Fruit fly (Drosophila melanogaster) whole organism, prepupa: ENCODE measurements around the gene Ptpmeg2.

ENCODE experiments used
- Blimp-1 ChIP-seq: fragments of 200-800 bp; sonication (Bioruptor generic); optimal IDR thresholded peaks from 3 replicates; lab custom pipeline; 2017; ENCODE audit warnings: missing biosample characterization, missing genetic modification characterization, mild to moderate bottlenecking, moderate library complexity, missing genetic modification reagents
- CG11762 ChIP-seq: fragments of 200-800 bp; sonication (Bioruptor generic); optimal IDR thresholded peaks from 3 replicates; lab custom pipeline; 2016; ENCODE audit warnings: missing biosample characterization, missing genetic modification characterization; ENCODE audit not compliant: insufficient read depth
- CG11902 ChIP-seq: fragments of 200-800 bp; sonication (Bioruptor generic); optimal IDR thresholded peaks from 3 replicates; lab custom pipeline; 2016; ENCODE audit warnings: missing biosample characterization, missing genetic modification characterization
- CG1621 ChIP-seq: fragments of 200-800 bp; sonication (Bioruptor generic); optimal IDR thresholded peaks from 3 replicates; lab custom pipeline; 2018; ENCODE audit warnings: missing biosample characterization, mild to moderate bottlenecking, missing genetic modification characterization
- CG3032 ChIP-seq: fragments of 200-800 bp; optimal IDR thresholded peaks from 2 replicates; lab custom pipeline; 2019; ENCODE audit warnings: missing biosample characterization, mild to moderate bottlenecking, missing genetic modification characterization, moderate library complexity
- CG31627 ChIP-seq: fragments of 200-800 bp; sonication (Bioruptor generic); optimal IDR thresholded peaks from 3 replicates; lab custom pipeline; 2016; ENCODE audit warnings: missing biosample characterization, missing genetic modification characterization
- CG32006 ChIP-seq: fragments of 200-800 bp; sonication (Bioruptor generic); optimal IDR thresholded peaks from 3 replicates; lab custom pipeline; 2017; ENCODE audit warnings: missing biosample characterization, mild to moderate bottlenecking, missing genetic modification characterization
- CG3919 ChIP-seq: fragments of 200-800 bp; sonication (Bioruptor generic); optimal IDR thresholded peaks from 3 replicates; lab custom pipeline; 2016; ENCODE audit warnings: missing biosample characterization, missing genetic modification characterization
- CG6163 ChIP-seq: fragments of 200-800 bp; sonication (Bioruptor generic); IDR thresholded peaks from 3 replicates; pipeline ENCODE4 v1.3.6; 2022; ENCODE audit warnings: missing biosample characterization, missing genetic modification characterization
- CG7368 ChIP-seq: fragments of 200-800 bp; sonication (Bioruptor generic); optimal IDR thresholded peaks from 3 replicates; lab custom pipeline; 2016; ENCODE audit warnings: missing biosample characterization, missing genetic modification characterization
- CG8119 ChIP-seq: fragments of 200-800 bp; sonication (Bioruptor generic); IDR thresholded peaks from 3 replicates; pipeline ENCODE4 v1.3.6; 2022; ENCODE audit warnings: missing biosample characterization, missing genetic modification characterization
- CG8319 ChIP-seq: fragments of 200-800 bp; sonication (Bioruptor generic); optimal IDR thresholded peaks from 3 replicates; lab custom pipeline; 2016; ENCODE audit warnings: missing biosample characterization, missing genetic modification characterization
- CG9139 ChIP-seq: fragments of 200-800 bp; sonication (Bioruptor generic); optimal IDR thresholded peaks from 3 replicates; lab custom pipeline; 2017; ENCODE audit warnings: missing biosample characterization, mild to moderate bottlenecking, missing genetic modification characterization
- Eip75B ChIP-seq: fragments of 200-800 bp; sonication (Bioruptor generic); optimal IDR thresholded peaks from 3 replicates; lab custom pipeline; 2016; ENCODE audit warnings: missing biosample characterization, missing genetic modification characterization
- Eip78C ChIP-seq: fragments of 200-800 bp; sonication (Bioruptor generic); peaks from one replicate; lab custom pipeline; 2016; ENCODE audit warnings: missing biosample characterization, missing genetic modification characterization
- Eip93F ChIP-seq: fragments of 200-800 bp; sonication (Bioruptor generic); optimal IDR thresholded peaks from 2 replicates; lab custom pipeline; 2016; ENCODE audit warnings: missing biosample characterization, mild to moderate bottlenecking, missing genetic modification characterization
- Ets21C ChIP-seq: fragments of 200-800 bp; sonication (Bioruptor generic); optimal IDR thresholded peaks from 3 replicates; lab custom pipeline; 2016; ENCODE audit warnings: missing biosample characterization, missing genetic modification characterization
- Ets96B ChIP-seq: fragments of 200-800 bp; optimal IDR thresholded peaks from 2 replicates; lab custom pipeline; 2019; ENCODE audit warnings: missing biosample characterization, mild to moderate bottlenecking, missing genetic modification characterization, moderate library complexity
- Gug ChIP-seq: fragments of 200-800 bp; sonication (Bioruptor generic); IDR thresholded peaks from 2 replicates; pipeline ENCODE4 v1.3.6; 2022; ENCODE audit warnings: missing biosample characterization, missing genetic modification characterization
- Hr39 ChIP-seq: fragments of 200-800 bp; sonication (Bioruptor generic); optimal IDR thresholded peaks from 2 replicates; lab custom pipeline; 2016; ENCODE audit warnings: missing biosample characterization, missing genetic modification characterization
- Lpt ChIP-seq: fragments of 200-800 bp; sonication (Bioruptor generic); optimal IDR thresholded peaks from 3 replicates; lab custom pipeline; 2016; ENCODE audit warnings: missing biosample characterization, missing genetic modification characterization
- Met ChIP-seq: fragments of 200-800 bp; sonication (Bioruptor generic); optimal IDR thresholded peaks from 3 replicates; lab custom pipeline; 2016; ENCODE audit warnings: missing biosample characterization, missing genetic modification characterization
- OdsH ChIP-seq: fragments of 200-800 bp; sonication (Bioruptor generic); optimal IDR thresholded peaks from 3 replicates; lab custom pipeline; 2016; ENCODE audit warnings: missing biosample characterization, missing genetic modification characterization
- Smox ChIP-seq: fragments of 200-800 bp; sonication (Bioruptor generic); optimal IDR thresholded peaks from 3 replicates; lab custom pipeline; 2016; ENCODE audit warnings: missing biosample characterization, missing genetic modification characterization
- Sox14 ChIP-seq: fragments of 200-800 bp; sonication (Bioruptor generic); optimal IDR thresholded peaks from 3 replicates; lab custom pipeline; 2016; ENCODE audit warnings: missing biosample characterization, missing genetic modification characterization
- cyc ChIP-seq: fragments of 200-800 bp; sonication (Bioruptor generic); optimal IDR thresholded peaks from 3 replicates; lab custom pipeline; 2016; ENCODE audit warnings: missing biosample characterization, missing genetic modification characterization
- dsx ChIP-seq: fragments of 200-800 bp; optimal IDR thresholded peaks from 3 replicates; lab custom pipeline; 2019; ENCODE audit warnings: missing biosample characterization, mild to moderate bottlenecking, missing genetic modification characterization, moderate library complexity; ENCODE audit not compliant: poor library complexity, severe bottlenecking
- fd59A ChIP-seq: fragments of 200-800 bp; sonication (Bioruptor generic); optimal IDR thresholded peaks from 2 replicates; lab custom pipeline; 2017; ENCODE audit warnings: missing biosample characterization, mild to moderate bottlenecking, missing genetic modification characterization, missing genetic modification reagents
- fkh ChIP-seq: fragments of 200-800 bp; sonication (Bioruptor generic); optimal IDR thresholded peaks from 3 replicates; lab custom pipeline; 2017; ENCODE audit warnings: missing biosample characterization, mild to moderate bottlenecking, missing genetic modification characterization, moderate library complexity
- net ChIP-seq: fragments of 200-800 bp; sonication (Bioruptor generic); optimal IDR thresholded peaks from 3 replicates; lab custom pipeline; 2016; ENCODE audit warnings: missing biosample characterization, missing genetic modification characterization
- salr ChIP-seq, 2 experiments: fragments of 200-800 bp; sonication (Bioruptor generic); optimal IDR thresholded peaks; 3 replicates each; lab custom pipeline; 2016 to 2018; ENCODE audit warnings: missing biosample characterization in 2 of 2, missing genetic modification characterization in 2 of 2, mild to moderate bottlenecking in 1 of 2
- spab ChIP-seq: fragments of 200-800 bp; sonication (Bioruptor generic); optimal IDR thresholded peaks from 2 replicates; lab custom pipeline; 2017; ENCODE audit warnings: missing biosample characterization, mild to moderate bottlenecking, missing genetic modification characterization, missing genetic modification reagents
- ss ChIP-seq, 2 experiments: fragments of 200-800 bp; sonication (Bioruptor generic); optimal IDR thresholded peaks; 2 replicates in 1 of 2; 3 replicates in 1 of 2; lab custom pipeline; 2017 to 2018; ENCODE audit warnings: mild to moderate bottlenecking in 2 of 2, missing biosample characterization in 2 of 2, missing genetic modification characterization in 2 of 2, moderate library complexity in 1 of 2
- svp ChIP-seq: fragments of 200-800 bp; sonication (Bioruptor generic); peaks from one replicate; lab custom pipeline; 2016; ENCODE audit warnings: missing biosample characterization, missing genetic modification characterization
- topi ChIP-seq: fragments of 200-800 bp; sonication (Bioruptor generic); optimal IDR thresholded peaks from 3 replicates; lab custom pipeline; 2016; ENCODE audit warnings: missing biosample characterization, missing genetic modification characterization
- vri ChIP-seq: fragments of 200-800 bp; sonication (Bioruptor generic); optimal IDR thresholded peaks from 3 replicates; lab custom pipeline; 2016; ENCODE audit warnings: missing biosample characterization, mild to moderate bottlenecking, missing genetic modification characterization

Gene Ptpmeg2

dm6 chrX:9693720-9694386 is 34.9 kb upstream of the Ptpmeg2 start, which contains the start of gene btd (continued):
- TF ChIP-seq dsx (GFP tag; lab: Kevin White, UChicago): no peak
- peak; percentile 76 for TF ChIP-seq CG6163 (GFP tag; lab: Robert Waterston, UW)
- TF ChIP-seq Hr39 (GFP tag; lab: Kevin White, UChicago): no peak
- TF ChIP-seq vri (GFP tag; lab: Kevin White, UChicago): no peak
- TF ChIP-seq CG32006 (GFP tag; lab: Kevin White, UChicago): peak; percentile 53
- TF ChIP-seq spab: no peak
- peak; percentile 19 for TF ChIP-seq Ets96B (tag; lab: Kevin White, UChicago)
- peak; percentile 12 for TF ChIP-seq CG3032
- no peak for TF ChIP-seq CG11762 (GFP tag; lab: Kevin White, UChicago)
- peak; percentile 53 for TF ChIP-seq Gug (GFP tag; lab: Robert Waterston, UW)
- TF ChIP-seq CG7368: no peak
- TF ChIP-seq Eip93F: no peak
- peak; percentile 7 for TF ChIP-seq Eip75B (GFP tag; lab: Kevin White, UChicago)
- TF ChIP-seq svp (GFP tag; lab: Kevin White, UChicago): no peak
- TF ChIP-seq CG11902: no peak
- TF ChIP-seq net (GFP tag; lab: Kevin White, UChicago): peak; percentile 7
- peak; percentile 27 for TF ChIP-seq Sox14
- TF ChIP-seq CG9139 (GFP tag; lab: Kevin White, UChicago): no peak
- no peak for TF ChIP-seq CG8319
- no peak for TF ChIP-seq Blimp-1 (GFP tag; lab: Kevin White, UChicago)
- no peak for TF ChIP-seq Lpt (GFP tag; lab: Kevin White, UChicago)
- no peak for TF ChIP-seq CG31627 (GFP tag; lab: Kevin White, UChicago)
- peak; percentile 46 for TF ChIP-seq CG1621 (tag; lab: Kevin White, UChicago)
- TF ChIP-seq fkh (GFP tag; lab: Kevin White, UChicago): no peak

DNA sequence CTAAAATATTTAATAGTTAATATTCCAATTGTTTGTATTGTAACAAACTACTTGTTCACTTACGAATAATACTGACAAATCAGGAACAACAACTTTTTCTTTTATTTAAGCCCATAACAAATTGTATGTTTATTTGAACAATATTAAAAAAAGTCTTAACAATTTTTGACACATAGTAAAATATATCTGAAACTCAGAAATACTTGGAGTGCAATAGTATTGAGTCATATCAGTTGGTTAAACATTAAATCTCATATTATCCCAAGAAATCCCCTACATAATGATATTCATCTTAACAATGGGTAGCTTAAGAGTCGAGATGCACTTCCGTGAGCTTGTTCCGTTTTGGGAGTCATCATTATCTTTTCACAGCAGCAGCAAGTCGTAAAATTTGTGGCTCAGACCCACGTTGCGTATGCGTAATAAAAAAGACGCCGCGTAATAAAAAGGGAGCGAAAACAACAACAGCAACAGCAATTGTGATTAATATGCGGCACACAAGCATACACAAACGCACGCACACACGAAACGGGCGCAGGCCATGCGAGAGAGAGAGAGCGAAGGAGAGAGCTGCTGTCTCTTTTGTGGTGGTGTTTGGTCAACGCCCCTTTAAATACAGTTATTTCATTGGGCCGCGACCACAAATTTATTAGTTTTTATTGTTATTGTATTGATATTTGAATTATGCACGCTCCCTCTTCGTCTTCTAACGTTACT is 33.5 kb upstream of the Ptpmeg2 start:
- TF ChIP-seq CG8119 (GFP tag; lab: Robert Waterston, UW): no peak
- no peak for TF ChIP-seq CG3919 (GFP tag; lab: Kevin White, UChicago)
- TF ChIP-seq topi: peak; percentile 3
- no peak for TF ChIP-seq fd59A (GFP tag; lab: Kevin White, UChicago)
- TF ChIP-seq OdsH (GFP tag; lab: Kevin White, UChicago): no peak
- no peak for TF ChIP-seq CG9139 (GFP tag; lab: Kevin White, UChicago)
- no peak for TF ChIP-seq CG3032
- TF ChIP-seq Ets21C (GFP tag; lab: Kevin White, UChicago): no peak
- peak; percentile 26 for TF ChIP-seq Met
- no peak for TF ChIP-seq cyc (GFP tag; lab: Kevin White, UChicago)
- no peak for TF ChIP-seq Sox14
- peak in 1 of 2 experiments; percentile 7 for TF ChIP-seq ss (GFP tag; optimal IDR thresholded peaks at IDR 0.05; lab: Kevin White, UChicago)
- peak; percentile 47 for TF ChIP-seq Eip78C (GFP tag; lab: Kevin White, UChicago)
- TF ChIP-seq Smox (GFP tag; lab: Kevin White, UChicago): peak; percentile 7

DNA sequence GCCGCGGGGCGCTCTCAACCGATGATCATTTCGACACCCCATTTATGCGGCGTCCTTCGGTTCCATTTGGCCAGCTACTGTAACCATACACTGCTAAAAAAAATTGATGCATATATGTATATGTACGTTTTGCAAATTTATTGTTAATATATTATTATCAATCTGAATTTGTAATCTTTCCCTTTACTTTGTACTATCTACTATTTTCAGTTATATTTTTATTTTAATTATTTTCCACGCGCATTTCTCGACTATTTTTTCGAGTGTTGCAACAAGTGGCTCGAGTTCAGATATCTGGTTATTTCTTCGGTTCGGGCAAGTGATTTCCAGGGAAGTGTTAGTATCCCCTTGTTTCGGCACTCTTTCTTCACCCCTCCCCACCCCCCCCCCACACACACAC is 30.2 kb upstream of the Ptpmeg2 start:
- TF ChIP-seq Eip78C (GFP tag; lab: Kevin White, UChicago) (peak; percentile 47), salr (GFP tag; optimal IDR thresholded peaks at IDR 0.05; lab: Kevin White, UChicago) (no peak)
